Fruit fly (Drosophila melanogaster): Measurements from ENCODE around the gene CG18731.

CG18731 gene

DNA sequence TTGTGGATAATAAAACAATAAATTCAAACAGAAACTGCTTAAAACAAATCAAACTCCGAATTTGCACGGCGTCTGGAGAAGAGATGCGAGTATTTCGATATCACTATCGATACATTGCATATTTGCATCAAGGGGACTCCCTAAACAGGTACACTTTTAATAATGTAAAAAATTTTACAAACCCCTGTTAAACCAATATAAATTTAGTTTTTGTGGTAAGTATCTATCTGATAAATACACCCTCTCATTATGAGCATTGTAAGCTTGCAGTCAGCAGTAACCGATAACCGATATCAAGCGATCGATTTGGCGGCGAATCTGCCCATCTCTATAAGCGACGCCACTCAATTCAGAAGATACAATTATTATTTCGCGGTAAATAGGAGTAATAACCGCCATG lies 49.5 kb upstream of the CG18731 start, which contains the start of the genes Bub3 and Cap-D2 (continued):
- TF ChIP-seq CG10209 (GFP tag; optimal IDR thresholded peaks at IDR 0.05), result peak; percentile 43
- TF ChIP-seq sim (GFP tag; IDR thresholded peaks at IDR 0.05), result no peak
- no peak for TF ChIP-seq CG7357 (GFP tag; IDR thresholded peaks at IDR 0.05)
- no peak for TF ChIP-seq Jarid2 (GFP tag; optimal IDR thresholded peaks at IDR 0.05)
- no peak for TF ChIP-seq HmgD (GFP tag; optimal IDR thresholded peaks at IDR 0.05)
- peak; percentile 61 for TF ChIP-seq Mad (GFP tag; optimal IDR thresholded peaks at IDR 0.05)
- TF ChIP-seq CG6175 (GFP tag; IDR thresholded peaks at IDR 0.05), result no peak
- peak; percentile 14 for TF ChIP-seq CG7928 (GFP tag; optimal IDR thresholded peaks at IDR 0.05)
- TF ChIP-seq CG10462 (GFP tag; optimal IDR thresholded peaks at IDR 0.05), result peak; percentile 35
- no peak for TF ChIP-seq CG10274 (GFP tag; optimal IDR thresholded peaks at IDR 0.05)
- peak; percentile 62 for TF ChIP-seq CG1647 (GFP tag; optimal IDR thresholded peaks at IDR 0.05)
- TF ChIP-seq CG16813 (GFP tag; IDR thresholded peaks at IDR 0.05; ENCODE audit: partially characterized antibody), result peak; percentile 84
- TF ChIP-seq CG17802 (tag; optimal IDR thresholded peaks at IDR 0.05), result peak; percentile 37
- peak; percentile 69 for TF ChIP-seq H2.0 (GFP tag; IDR thresholded peaks at IDR 0.05)
- TF ChIP-seq CG8388 (GFP tag; optimal IDR thresholded peaks at IDR 0.05), result peak; percentile 62
- TF ChIP-seq NFAT (GFP tag; IDR thresholded peaks at IDR 0.05), result no peak; the same call in 1 of the 2 replicates
- TF ChIP-seq Hr51 (GFP tag; optimal IDR thresholded peaks at IDR 0.05), result peak in 1 of 2 experiments; percentile 70
- TF ChIP-seq zfh1 (GFP tag; IDR thresholded peaks at IDR 0.05), result peak; percentile 46; the same call in 1 of the 3 replicates
- peak; percentile 85 for TF ChIP-seq hbn (GFP tag; IDR thresholded peaks at IDR 0.05; ENCODE audit: partially characterized antibody)
- TF ChIP-seq CG15479 (GFP tag; optimal IDR thresholded peaks at IDR 0.05), result no peak
- TF ChIP-seq CG4424 (GFP tag; optimal IDR thresholded peaks at IDR 0.05), result peak; percentile 80
- TF ChIP-seq vnd (GFP tag; IDR thresholded peaks at IDR 0.05; ENCODE audit: partially characterized antibody), result peak; percentile 82
- TF ChIP-seq CG6813 (GFP tag; optimal IDR thresholded peaks at IDR 0.05), result no peak
- TF ChIP-seq twi (tag; optimal IDR thresholded peaks at IDR 0.05), result peak; percentile 51
- peak; percentile 88 for TF ChIP-seq Scr (GFP tag; IDR thresholded peaks at IDR 0.05; ENCODE audit: partially characterized antibody)
- no peak for TF ChIP-seq dan (GFP tag; IDR thresholded peaks at IDR 0.05)
- peak; percentile 65 for TF ChIP-seq Dad (GFP tag; optimal IDR thresholded peaks at IDR 0.05)
- peak; percentile 78 for TF ChIP-seq ind (GFP tag; optimal IDR thresholded peaks at IDR 0.05)
- peak; percentile 55 for TF ChIP-seq fd96Cb (tag; optimal IDR thresholded peaks at IDR 0.05)
- TF ChIP-seq CG8290 (GFP tag; optimal IDR thresholded peaks at IDR 0.05), result peak; percentile 88
- TF ChIP-seq CG8290 (tag; optimal IDR thresholded peaks at IDR 0.05), result peak in 1 of 2 experiments; percentile 27
- TF ChIP-seq stc (GFP tag; IDR thresholded peaks at IDR 0.05), result peak; percentile 27; the same call in 1 of the 2 replicates
- TF ChIP-seq tgo (GFP tag; IDR thresholded peaks at IDR 0.05), result peak; percentile 57; the same call in 2 of the 3 replicates
- peak; percentile 91 for TF ChIP-seq row (GFP tag; IDR thresholded peaks at IDR 0.05)
- TF ChIP-seq sd (tag; optimal IDR thresholded peaks at IDR 0.05), result no peak
- TF ChIP-seq ham (GFP tag; IDR thresholded peaks at IDR 0.05), result no peak
- peak; percentile 76 for TF ChIP-seq Atf6 (GFP tag; IDR thresholded peaks at IDR 0.05)
- 0 out of 2 replicates have a peak, but pooled peaks have one; percentile 25 for TF ChIP-seq ssp (GFP tag; IDR thresholded peaks at IDR 0.05)
- peak; percentile 79 for TF ChIP-seq CG12391 (tag; optimal IDR thresholded peaks at IDR 0.05)
- TF ChIP-seq croc (GFP tag; conservative IDR thresholded peaks at IDR 0.05), result no peak
- TF ChIP-seq sqz (GFP tag; optimal IDR thresholded peaks at IDR 0.05), result no peak
- TF ChIP-seq emc (GFP tag; optimal IDR thresholded peaks at IDR 0.05), result no peak
- no peak for TF ChIP-seq da (GFP tag; optimal IDR thresholded peaks at IDR 0.05)
- TF ChIP-seq fru (optimal IDR thresholded peaks at IDR 0.05), result no peak
- no peak for TF ChIP-seq HLHmδ (GFP tag; optimal IDR thresholded peaks at IDR 0.05)
- no peak for TF ChIP-seq Poxn (GFP tag; IDR thresholded peaks at IDR 0.05)
- TF ChIP-seq Antp (GFP tag; optimal IDR thresholded peaks at IDR 0.05), result peak; percentile 71
- peak; percentile 77 for TF ChIP-seq pho (GFP tag; optimal IDR thresholded peaks at IDR 0.05)
- TF ChIP-seq CG10366 (GFP tag; IDR thresholded peaks at IDR 0.05), result peak; percentile 66
- TF ChIP-seq CG34422 (GFP tag; IDR thresholded peaks at IDR 0.05), result peak; percentile 77
- TF ChIP-seq hb (GFP tag; IDR thresholded peaks at IDR 0.05; ENCODE audit: partially characterized antibody), result peak; percentile 76

Data from whole organism, embryonic.